Fruit fly (Drosophila melanogaster) whole organism, wandering third instar larva: ENCODE results near the gene CG9992.

Experiments
- Abd-B ChIP-seq: fragments of >200 bp; optimal IDR thresholded peaks from 2 replicates; lab custom pipeline; 2017; ENCODE audit warnings: missing biosample characterization, missing genetic modification characterization
- CrebA ChIP-seq: fragments of 200-800 bp; sonication (Bioruptor generic); optimal IDR thresholded peaks from 2 replicates; lab custom pipeline; 2016; ENCODE audit warnings: missing biosample characterization, mild to moderate bottlenecking, missing genetic modification characterization, borderline replicate concordance
- Dfd ChIP-seq: fragments of >200 bp; optimal IDR thresholded peaks from 2 replicates; lab custom pipeline; 2017; ENCODE audit warnings: missing biosample characterization, missing genetic modification characterization
- OdsH ChIP-seq: fragments of 200-800 bp; sonication (Bioruptor generic); optimal IDR thresholded peaks from 2 replicates; lab custom pipeline; 2016; ENCODE audit warnings: missing biosample characterization, mild to moderate bottlenecking, missing genetic modification characterization
- fru ChIP-seq: fragments of 200-800 bp; sonication (Bioruptor generic); optimal IDR thresholded peaks from 3 replicates; lab custom pipeline; 2016; ENCODE audit warnings: missing biosample characterization, mild to moderate bottlenecking, missing genetic modification characterization
- lola ChIP-seq: fragments of >200 bp; optimal IDR thresholded peaks from 2 replicates; lab custom pipeline; 2017; ENCODE audit warnings: missing biosample characterization, missing genetic modification characterization
- pan ChIP-seq: fragments of >200 bp; optimal IDR thresholded peaks from 2 replicates; lab custom pipeline; 2017
- tai ChIP-seq: sonication (Bioruptor generic); optimal IDR thresholded peaks from 2 replicates; lab custom pipeline; 2016; ENCODE audit warnings: missing biosample characterization, missing genetic modification characterization

DNA sequence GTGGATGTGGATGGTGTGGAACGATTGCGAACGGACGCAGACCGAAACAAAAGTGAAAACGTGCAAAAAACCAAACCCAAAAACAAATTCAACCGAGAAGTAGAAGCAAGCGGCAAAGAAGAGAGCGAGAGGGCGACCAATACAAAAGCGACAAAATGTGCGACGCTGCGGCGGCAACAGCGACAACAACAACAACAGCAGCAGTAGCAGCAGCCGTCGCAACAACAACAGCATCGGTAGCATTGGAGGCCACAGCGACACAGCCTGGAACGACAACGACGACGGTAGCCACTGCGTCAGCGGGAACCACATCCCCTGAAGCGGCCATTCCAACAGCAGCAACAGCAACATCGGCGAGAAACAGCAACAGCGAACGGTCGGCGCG, 38.4 kb upstream of the CG9992 start:
- TF ChIP-seq lola: no peak
- no peak for TF ChIP-seq tai
- TF ChIP-seq pan (lab: Kevin White, UChicago): no peak
- TF ChIP-seq Abd-B: no peak
- TF ChIP-seq OdsH (GFP tag; lab: Kevin White, UChicago): no peak
- no peak for TF ChIP-seq CrebA
- no peak for TF ChIP-seq Dfd (GFP tag; lab: Kevin White, UChicago)
- TF ChIP-seq fru (GFP tag; lab: Kevin White, UChicago): no peak
